Fruit fly (Drosophila melanogaster): ENCODE measurements around the gene CtsK1.

The CtsK1 gene

DNA sequence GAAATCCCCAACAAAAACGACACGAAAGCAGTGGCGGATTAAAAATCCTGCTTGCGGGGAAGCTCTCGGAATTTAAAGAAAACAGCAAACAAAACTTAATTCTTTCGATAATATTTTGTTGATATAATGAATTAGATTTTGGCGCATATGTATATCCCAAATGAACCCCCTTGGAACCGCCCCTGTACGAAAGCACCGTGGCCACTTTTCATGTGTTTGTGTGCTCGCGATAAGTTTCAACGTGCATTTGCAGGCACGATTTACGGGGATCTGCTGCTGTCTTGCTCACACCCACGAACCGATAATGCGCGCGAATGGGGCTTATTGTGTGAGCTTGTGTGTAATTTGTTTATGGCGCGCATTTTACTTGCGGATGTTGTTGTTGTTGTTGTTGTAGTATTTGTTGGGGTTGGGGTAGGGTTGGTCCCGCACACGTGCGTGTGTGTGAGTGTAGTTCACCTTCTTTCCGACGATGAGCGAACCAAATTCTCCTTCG is 11.0 kb downstream of the CtsK1 start (continued):
- TF ChIP-seq mam (GFP tag; optimal IDR thresholded peaks at IDR 0.05) (peak; percentile 97), hth (optimal IDR thresholded peaks at IDR 0.05) (no peak), CG18011 (GFP tag; optimal IDR thresholded peaks at IDR 0.05) (peak; percentile 78), CG17361 (GFP tag; IDR thresholded peaks at IDR 0.05) (peak; percentile 96), aop (GFP tag; IDR thresholded peaks at IDR 0.05) (peak; percentile 94), CG12104 (GFP tag; optimal IDR thresholded peaks at IDR 0.05) (peak; percentile 88), D (optimal IDR thresholded peaks at IDR 0.05) (no peak), D (GFP tag; optimal IDR thresholded peaks at IDR 0.05) (peak; percentile 94), wek (GFP tag; optimal IDR thresholded peaks at IDR 0.05) (peak; percentile 81), CG6689 (GFP tag; IDR thresholded peaks at IDR 0.05) (peak; percentile 93), CG10565 (GFP tag; optimal IDR thresholded peaks at IDR 0.05) (peak; percentile 87), E2f2 (GFP tag; IDR thresholded peaks at IDR 0.05) (peak; percentile 78), nau (GFP tag; optimal IDR thresholded peaks at IDR 0.05) (no peak), tna (GFP tag; IDR thresholded peaks at IDR 0.05; ENCODE audit: partially characterized antibody) (no peak), CG11695 (GFP tag; IDR thresholded peaks at IDR 0.05) (peak; percentile 77), CG15696 (tag; optimal IDR thresholded peaks at IDR 0.05) (peak; percentile 68), hb (GFP tag; IDR thresholded peaks at IDR 0.05; ENCODE audit: partially characterized antibody) (no peak), CG11093 (GFP tag; IDR thresholded peaks at IDR 0.05) (peak; percentile 93), CG2116 (GFP tag; optimal IDR thresholded peaks at IDR 0.05) (peak; percentile 58), CG5245 (GFP tag; optimal IDR thresholded peaks at IDR 0.05) (peak; percentile 92), Taf1 (GFP tag; IDR thresholded peaks at IDR 0.05) (peak; percentile 76), pb (GFP tag; optimal IDR thresholded peaks at IDR 0.05) (peak; percentile 90), fd64A (GFP tag; optimal IDR thresholded peaks at IDR 0.05) (peak; percentile 91), ftz-f1 (GFP tag; optimal IDR thresholded peaks at IDR 0.05) (peak; percentile 91), CG4617 (GFP tag; optimal IDR thresholded peaks at IDR 0.05; ENCODE audit: borderline replicate concordance) (no peak), HLHmδ (GFP tag; optimal IDR thresholded peaks at IDR 0.05) (no peak), CG14050 (GFP tag; IDR thresholded peaks at IDR 0.05) (peak; percentile 96), CG6854 (GFP tag; optimal IDR thresholded peaks at IDR 0.05) (peak; percentile 87), Fer3 (tag; optimal IDR thresholded peaks at IDR 0.05) (peak; percentile 94), CG11696 (GFP tag; IDR thresholded peaks at IDR 0.05) (peak; percentile 85), hkb (optimal IDR thresholded peaks at IDR 0.05) (no peak), hkb (GFP tag; IDR thresholded peaks at IDR 0.05) (peak; percentile 97), gcm2 (GFP tag; optimal IDR thresholded peaks at IDR 0.05) (peak; percentile 94), CG32767 (GFP tag; IDR thresholded peaks at IDR 0.05) (peak; percentile 93), MESR4 (GFP tag; optimal IDR thresholded peaks at IDR 0.05) (peak; percentile 44), CG10654 (GFP tag; optimal IDR thresholded peaks at IDR 0.05) (peak; percentile 94), CG2129 (GFP tag; IDR thresholded peaks at IDR 0.05; ENCODE audit: partially characterized antibody) (no peak), CG14965 (GFP tag; optimal IDR thresholded peaks at IDR 0.05; ENCODE audit: borderline replicate concordance) (peak; percentile 78), CG10321 (GFP tag; IDR thresholded peaks at IDR 0.05) (peak; percentile 86), TFAM (GFP tag; optimal IDR thresholded peaks at IDR 0.05) (peak; percentile 78), row (GFP tag; IDR thresholded peaks at IDR 0.05) (peak; percentile 98), CG10267 (tag; optimal IDR thresholded peaks at IDR 0.05) (peak; percentile 79), CG4424 (GFP tag; optimal IDR thresholded peaks at IDR 0.05) (peak; percentile 94), CG7839 (tag; optimal IDR thresholded peaks at IDR 0.05) (peak; percentile 96), CG3726 (GFP tag; IDR thresholded peaks at IDR 0.05) (peak; percentile 82; the same call in 2 of the 3 replicates), ewg (GFP tag; optimal IDR thresholded peaks at IDR 0.05) (peak; percentile 92), CG15269 (tag; optimal IDR thresholded peaks at IDR 0.05) (peak; percentile 98), Eip74EF (GFP tag; optimal IDR thresholded peaks at IDR 0.05) (peak in 1 of 2 experiments; percentile 91), CG11560 (tag; IDR thresholded peaks at IDR 0.05) (peak; percentile 79), CG17359 (tag; optimal IDR thresholded peaks at IDR 0.05) (peak; percentile 100), CG43689 (GFP tag; IDR thresholded peaks at IDR 0.05) (peak; percentile 92)

Data from whole organism, embryonic.